Fruit fly (Drosophila melanogaster) whole organism, wandering third instar larva: ENCODE measurements around the gene Shc.

Experiments
- Abd-B ChIP-seq: fragments of >200 bp; optimal IDR thresholded peaks from 2 replicates; lab custom pipeline; 2017; ENCODE audit warnings: missing biosample characterization, missing genetic modification characterization
- CG32264 ChIP-seq: fragments of 200-800 bp; sonication (Bioruptor generic); optimal IDR thresholded peaks from 2 replicates; lab custom pipeline; 2016; ENCODE audit warnings: missing biosample characterization, missing genetic modification characterization
- CG9705 ChIP-seq: fragments of 200-800 bp; sonication (Bioruptor generic); optimal IDR thresholded peaks from 2 replicates; lab custom pipeline; 2018; ENCODE audit warnings: missing biosample characterization, mild to moderate bottlenecking, missing genetic modification characterization
- CrebA ChIP-seq: fragments of 200-800 bp; sonication (Bioruptor generic); optimal IDR thresholded peaks from 2 replicates; lab custom pipeline; 2016; ENCODE audit warnings: missing biosample characterization, mild to moderate bottlenecking, missing genetic modification characterization, borderline replicate concordance
- Dfd ChIP-seq: fragments of >200 bp; optimal IDR thresholded peaks from 2 replicates; lab custom pipeline; 2017; ENCODE audit warnings: missing biosample characterization, missing genetic modification characterization
- Dif ChIP-seq: fragments of 200-275, 200-300 bp; sonication (Bioruptor generic); optimal IDR thresholded peaks from 2 replicates; lab custom pipeline; 2018; ENCODE audit warnings: missing biosample characterization, missing genetic modification characterization; ENCODE audit not compliant: partially characterized antibody
- GATAd ChIP-seq: sonication (Bioruptor generic); optimal IDR thresholded peaks from 2 replicates; lab custom pipeline; 2016; ENCODE audit warnings: missing biosample characterization, missing genetic modification characterization
- HLH106 ChIP-seq: fragments of 200-800 bp; optimal IDR thresholded peaks from 3 replicates; lab custom pipeline; 2019; ENCODE audit warnings: missing biosample characterization, mild to moderate bottlenecking, missing genetic modification characterization, moderate library complexity
- Hnf4 ChIP-seq: fragments of 200-800 bp; sonication (Bioruptor generic); optimal IDR thresholded peaks from 2 replicates; lab custom pipeline; 2016; ENCODE audit warnings: missing biosample characterization, mild to moderate bottlenecking, missing genetic modification characterization
- Hr78 ChIP-seq: fragments of >200 bp; optimal IDR thresholded peaks from 2 replicates; lab custom pipeline; 2017; ENCODE audit warnings: missing biosample characterization, missing genetic modification characterization
- Hr83 ChIP-seq: fragments of 200-300 bp; sonication (Bioruptor generic); optimal IDR thresholded peaks from 2 replicates; lab custom pipeline; 2016; ENCODE audit warnings: missing biosample characterization, mild to moderate bottlenecking, missing genetic modification characterization, moderate library complexity; ENCODE audit not compliant: poor library complexity, severe bottlenecking
- Jra ChIP-seq: sonication (Bioruptor generic); optimal IDR thresholded peaks from 2 replicates; lab custom pipeline; 2016; ENCODE audit warnings: missing biosample characterization, missing genetic modification characterization
- Mio ChIP-seq: sonication (Bioruptor generic); optimal IDR thresholded peaks from 2 replicates; lab custom pipeline; 2016; ENCODE audit warnings: missing biosample characterization, missing genetic modification characterization
- Myc ChIP-seq: fragments of >200 bp; optimal IDR thresholded peaks from 2 replicates; lab custom pipeline; 2017
- N ChIP-seq: fragments of >200 bp; optimal IDR thresholded peaks from 2 replicates; lab custom pipeline; 2018; ENCODE audit warnings: missing biosample characterization, missing external identifiers, missing genetic modification characterization
- OdsH ChIP-seq: fragments of 200-800 bp; sonication (Bioruptor generic); optimal IDR thresholded peaks from 2 replicates; lab custom pipeline; 2016; ENCODE audit warnings: missing biosample characterization, mild to moderate bottlenecking, missing genetic modification characterization
- Rel ChIP-seq, 2 experiments: fragments of 200-800 bp; sonication (Bioruptor generic) in 1 of 2; optimal IDR thresholded peaks; 2 replicates in 1 of 2; 3 replicates in 1 of 2; lab custom pipeline; 2016 to 2019; ENCODE audit warnings: mild to moderate bottlenecking in 2 of 2, missing biosample characterization in 2 of 2, missing genetic modification characterization in 2 of 2, moderate library complexity in 1 of 2
- Sp1 ChIP-seq: fragments of 200-800 bp; sonication (Bioruptor generic); optimal IDR thresholded peaks from 3 replicates; lab custom pipeline; 2019; ENCODE audit warnings: missing biosample characterization, mild to moderate bottlenecking, missing genetic modification characterization, moderate library complexity
- Vsx2 ChIP-seq: fragments of 200-300, 225-300 bp; sonication (Bioruptor generic); optimal IDR thresholded peaks from 2 replicates; lab custom pipeline; 2018; ENCODE audit warnings: missing biosample characterization, missing genetic modification characterization; ENCODE audit not compliant: partially characterized antibody
- br ChIP-seq: fragments of 200-800 bp; sonication (Bioruptor generic); optimal IDR thresholded peaks from 2 replicates; lab custom pipeline; 2016; ENCODE audit warnings: missing biosample characterization, missing genetic modification characterization
- brk ChIP-seq: fragments of 200-800 bp; sonication (Bioruptor generic); optimal IDR thresholded peaks from 2 replicates; lab custom pipeline; 2016; ENCODE audit warnings: missing biosample characterization, mild to moderate bottlenecking, missing genetic modification characterization
- dl ChIP-seq, 2 experiments: fragments of 175-275, 200-275 bp in 1 of 2; fragments of 200-275 bp in 1 of 2; sonication (Bioruptor generic); optimal IDR thresholded peaks; lab custom pipeline; 2018; ENCODE audit warnings: mild to moderate bottlenecking in 2 of 2, missing biosample characterization in 2 of 2, missing genetic modification characterization in 2 of 2, moderate library complexity in 2 of 2; ENCODE audit not compliant: partially characterized antibody in 2 of 2, insufficient read depth in 1 of 2
- dmrt93B ChIP-seq: fragments of 200-800 bp; sonication (Bioruptor generic); optimal IDR thresholded peaks from 2 replicates; lab custom pipeline; 2018; ENCODE audit warnings: missing biosample characterization, mild to moderate bottlenecking, missing genetic modification characterization
- dsf ChIP-seq: sonication (Bioruptor generic); optimal IDR thresholded peaks from 2 replicates; lab custom pipeline; 2016; ENCODE audit warnings: missing biosample characterization, missing genetic modification characterization, borderline replicate concordance
- ey ChIP-seq: fragments of 200-800 bp; sonication (Bioruptor generic); optimal IDR thresholded peaks from 2 replicates; lab custom pipeline; 2016; ENCODE audit warnings: missing biosample characterization, missing genetic modification characterization
- foxo ChIP-seq, 2 experiments: fragments of 200-800 bp; sonication (Bioruptor generic); optimal IDR thresholded peaks; 2 replicates in 1 of 2; 3 replicates in 1 of 2; lab custom pipeline; 2016 to 2017; ENCODE audit warnings: missing biosample characterization in 2 of 2, missing genetic modification characterization in 2 of 2
- fru ChIP-seq: fragments of 200-800 bp; sonication (Bioruptor generic); optimal IDR thresholded peaks from 3 replicates; lab custom pipeline; 2016; ENCODE audit warnings: missing biosample characterization, mild to moderate bottlenecking, missing genetic modification characterization
- h ChIP-seq: fragments of 200-800 bp; sonication (Bioruptor generic); optimal IDR thresholded peaks from 3 replicates; lab custom pipeline; 2016; ENCODE audit warnings: missing biosample characterization, mild to moderate bottlenecking, missing genetic modification characterization
- jim ChIP-seq: fragments of 175-275, 200-325 bp; sonication (Bioruptor generic); optimal IDR thresholded peaks from 2 replicates; lab custom pipeline; 2016; ENCODE audit warnings: missing biosample characterization, mild to moderate bottlenecking, missing genetic modification characterization
- lola ChIP-seq: fragments of >200 bp; optimal IDR thresholded peaks from 2 replicates; lab custom pipeline; 2017; ENCODE audit warnings: missing biosample characterization, missing genetic modification characterization
- pan ChIP-seq: fragments of >200 bp; optimal IDR thresholded peaks from 2 replicates; lab custom pipeline; 2017
- psq ChIP-seq: fragments of 200-800 bp; sonication (Bioruptor generic); optimal IDR thresholded peaks from 3 replicates; lab custom pipeline; 2017; ENCODE audit warnings: missing biosample characterization, mild to moderate bottlenecking, missing genetic modification characterization, moderate library complexity
- rgr ChIP-seq: fragments of 200-800 bp; sonication (Bioruptor generic); optimal IDR thresholded peaks from 3 replicates; lab custom pipeline; 2016; ENCODE audit warnings: missing biosample characterization, mild to moderate bottlenecking, missing genetic modification characterization
- sage ChIP-seq: fragments of 200-800 bp; sonication (Bioruptor generic); optimal IDR thresholded peaks from 2 replicates; lab custom pipeline; 2016; ENCODE audit warnings: missing biosample characterization, mild to moderate bottlenecking, missing genetic modification characterization
- sv ChIP-seq: fragments of 200-800 bp; sonication (Bioruptor generic); optimal IDR thresholded peaks from 3 replicates; lab custom pipeline; 2016; ENCODE audit warnings: missing biosample characterization, missing genetic modification characterization
- tai ChIP-seq: sonication (Bioruptor generic); optimal IDR thresholded peaks from 2 replicates; lab custom pipeline; 2016; ENCODE audit warnings: missing biosample characterization, missing genetic modification characterization
- usp ChIP-seq: fragments of >200 bp; optimal IDR thresholded peaks from 2 replicates; lab custom pipeline; 2017; ENCODE audit warnings: missing biosample characterization, missing genetic modification characterization
- woc ChIP-seq: sonication (Bioruptor generic); optimal IDR thresholded peaks from 2 replicates; lab custom pipeline; 2016; ENCODE audit warnings: missing biosample characterization, mild to moderate bottlenecking, missing genetic modification characterization

The Shc gene

dm6 chr3L:9398435-9398981 is 28.3 kb upstream of the Shc start:
- TF ChIP-seq Jra (GFP tag; lab: Kevin White, UChicago) (no peak), foxo (GFP tag; optimal IDR thresholded peaks at IDR 0.05; lab: Kevin White, UChicago) (peak in 1 of 2 experiments; percentile 36), Rel (GFP tag; optimal IDR thresholded peaks at IDR 0.05; lab: Kevin White, UChicago) (no peak), Rel (tag; optimal IDR thresholded peaks at IDR 0.05; lab: Kevin White, UChicago) (peak; percentile 51), rgr (no peak)

dm6 chr3L:9399013-9399750 is 27.6 kb upstream of the Shc start, which contains the start of gene CG4080:
CG4080 (minus strand) TSS chr3L:9399227.
- TF ChIP-seq Hr83 (GFP tag; lab: Kevin White, UChicago) (peak; percentile 25), sage (no peak), Vsx2 (GFP tag; lab: Kevin White, UChicago) (no peak), GATAd (GFP tag; lab: Kevin White, UChicago) (no peak), dmrt93B (GFP tag; lab: Kevin White, UChicago) (no peak), CrebA (GFP tag; lab: Kevin White, UChicago) (no peak), Dif (GFP tag; lab: Kevin White, UChicago) (no peak), dsf (GFP tag; lab: Kevin White, UChicago) (peak; percentile 2), Sp1 (GFP tag; lab: Kevin White, UChicago) (peak; percentile 50), tai (GFP tag; lab: Kevin White, UChicago) (peak; percentile 52), sv (GFP tag; lab: Kevin White, UChicago) (peak; percentile 24), woc (GFP tag; lab: Kevin White, UChicago) (peak; percentile 1), Dfd (GFP tag; lab: Kevin White, UChicago) (no peak), CG9705 (GFP tag; lab: Kevin White, UChicago) (no peak), rgr (peak; percentile 40), HLH106 (tag; lab: Kevin White, UChicago) (no peak), fru (peak; percentile 33), dl (GFP tag; optimal IDR thresholded peaks at IDR 0.05; lab: Kevin White, UChicago; ENCODE audit: insufficient read depth in 1 of 2, partially characterized antibody in 2 of 2) (no peak), foxo (GFP tag; optimal IDR thresholded peaks at IDR 0.05; lab: Kevin White, UChicago) (no peak), br (GFP tag; lab: Kevin White, UChicago) (peak; percentile 15), Rel (GFP tag; optimal IDR thresholded peaks at IDR 0.05; lab: Kevin White, UChicago) (no peak), Rel (tag; optimal IDR thresholded peaks at IDR 0.05; lab: Kevin White, UChicago) (peak; percentile 23), lola (GFP tag; lab: Kevin White, UChicago) (no peak), N (no peak), h (GFP tag; lab: Kevin White, UChicago) (peak; percentile 36), Mio (GFP tag; lab: Kevin White, UChicago) (no peak), ey (GFP tag; lab: Kevin White, UChicago) (no peak), brk (GFP tag; lab: Kevin White, UChicago) (peak; percentile 34), usp (GFP tag; lab: Kevin White, UChicago) (no peak), CG32264 (GFP tag; lab: Kevin White, UChicago) (peak; percentile 23), jim (GFP tag; lab: Kevin White, UChicago) (no peak), Myc (lab: Kevin White, UChicago) (no peak), Abd-B (GFP tag; lab: Kevin White, UChicago) (no peak), Hr78 (GFP tag; lab: Kevin White, UChicago) (no peak), psq (GFP tag; lab: Kevin White, UChicago) (peak; percentile 15), Jra (GFP tag; lab: Kevin White, UChicago) (no peak), pan (no peak), OdsH (GFP tag; lab: Kevin White, UChicago) (peak; percentile 15), Hnf4 (GFP tag; lab: Kevin White, UChicago) (peak; percentile 76)
